Worm (Caenorhabditis elegans) whole organism, young adult: ENCODE measurements around the gene C13A2.3.

Source experiments
- B0336.3 ChIP-seq: fragments of 200-800 bp; sonication (Bioruptor generic); IDR thresholded peaks from 2 replicates; pipeline ENCODE4 v1.3.6; 2022; ENCODE audit warnings: missing genetic modification characterization, missing compliant biosample characterization
- C06A6.2 ChIP-seq: fragments of 200-800 bp; sonication (Bioruptor generic); conservative IDR thresholded peaks from 2 replicates; pipeline ENCODE4 v1.3.6; 2022; ENCODE audit warnings: missing genetic modification characterization, missing compliant biosample characterization
- D2030.7 ChIP-seq: fragments of 200-800 bp; sonication (Bioruptor generic); IDR thresholded peaks from 2 replicates; pipeline ENCODE4 v1.3.6; 2022; ENCODE audit warnings: missing genetic modification reagents, missing genetic modification characterization, missing compliant biosample characterization
- F22D6.2 ChIP-seq: sonication (generic microtip); optimal IDR thresholded peaks from 2 replicates; lab custom pipeline; 2016; ENCODE audit warnings: mild to moderate bottlenecking, missing genetic modification characterization, missing compliant biosample characterization
- F39B2.1 ChIP-seq: fragments of 200-800 bp; sonication (Bioruptor generic); IDR thresholded peaks from 2 replicates; pipeline ENCODE4 v1.3.6; 2022; ENCODE audit warnings: missing genetic modification reagents, missing genetic modification characterization, missing compliant biosample characterization
- F52B5.7 ChIP-seq: sonication (generic microtip); optimal IDR thresholded peaks from 2 replicates; lab custom pipeline; 2016; ENCODE audit warnings: mild to moderate bottlenecking, missing genetic modification characterization, missing compliant biosample characterization
- F57A8.1 ChIP-seq: fragments of 200-800 bp; sonication (Bioruptor generic); optimal IDR thresholded peaks from 2 replicates; lab custom pipeline; 2018; ENCODE audit warnings: mild to moderate bottlenecking, missing genetic modification characterization, moderate library complexity, missing compliant biosample characterization
- K12H6.12 ChIP-seq: fragments of 200-800 bp; sonication (Bioruptor generic); optimal IDR thresholded peaks from 2 replicates; lab custom pipeline; 2018; ENCODE audit warnings: mild to moderate bottlenecking, missing genetic modification characterization, missing compliant biosample characterization
- T07F8.4 ChIP-seq: sonication (generic microtip); optimal IDR thresholded peaks from 2 replicates; lab custom pipeline; 2016; ENCODE audit warnings: mild to moderate bottlenecking, missing genetic modification characterization, moderate library complexity, missing compliant biosample characterization
- ZK185.1 ChIP-seq: sonication (generic microtip); optimal IDR thresholded peaks from 2 replicates; lab custom pipeline; 2016; ENCODE audit warnings: mild to moderate bottlenecking, missing genetic modification characterization, missing compliant biosample characterization; ENCODE audit not compliant: poor library complexity, severe bottlenecking
- aptf-2 ChIP-seq: fragments of 200-800 bp; sonication (Bioruptor generic); conservative IDR thresholded peaks from 2 replicates; pipeline ENCODE4 v1.3.6; 2022; ENCODE audit warnings: missing genetic modification reagents, missing genetic modification characterization, missing compliant biosample characterization
- aptf-3 ChIP-seq: fragments of 200-800 bp; sonication (Bioruptor generic); IDR thresholded peaks from 2 replicates; pipeline ENCODE4 v1.3.6; 2022; ENCODE audit warnings: missing genetic modification characterization, missing compliant biosample characterization
- bed-1 ChIP-seq: fragments of 200-800 bp; sonication (Bioruptor generic); IDR thresholded peaks from 2 replicates; pipeline ENCODE4 v1.3.6; 2022; ENCODE audit warnings: missing genetic modification reagents, missing genetic modification characterization, missing compliant biosample characterization
- bed-2 ChIP-seq: fragments of 200-800 bp; sonication (Bioruptor generic); IDR thresholded peaks from 2 replicates; pipeline ENCODE4 v1.3.6; 2022; ENCODE audit warnings: missing genetic modification reagents, missing genetic modification characterization, missing compliant biosample characterization
- cebp-2 ChIP-seq: fragments of 200-800 bp; sonication (Bioruptor generic); IDR thresholded peaks from 2 replicates; pipeline ENCODE4 v1.3.6; 2022; ENCODE audit warnings: missing genetic modification characterization, missing compliant biosample characterization
- ceh-79 ChIP-seq: sonication (generic microtip); optimal IDR thresholded peaks from 2 replicates; lab custom pipeline; 2017; ENCODE audit warnings: mild to moderate bottlenecking, missing genetic modification characterization, missing compliant biosample characterization
- chd-7 ChIP-seq: sonication (generic microtip); optimal IDR thresholded peaks from 2 replicates; lab custom pipeline; 2016; ENCODE audit warnings: mild to moderate bottlenecking, missing genetic modification characterization, moderate library complexity, missing compliant biosample characterization
- dox-1 ChIP-seq: fragments of 200-800 bp; sonication (Bioruptor generic); IDR thresholded peaks from 2 replicates; pipeline ENCODE4 v1.3.6; 2022; ENCODE audit warnings: missing genetic modification reagents, missing genetic modification characterization, missing compliant biosample characterization
- ekl-4 ChIP-seq: fragments of 200-800 bp; sonication (Bioruptor generic); IDR thresholded peaks from 2 replicates; pipeline ENCODE4 v1.3.6; 2022; ENCODE audit warnings: missing genetic modification reagents, missing genetic modification characterization, missing compliant biosample characterization
- him-1 ChIP-seq: sonication (generic microtip); optimal IDR thresholded peaks from 2 replicates; lab custom pipeline; 2016; ENCODE audit warnings: missing genotype, missing genetic modification reagents, missing genetic modification characterization, missing compliant biosample characterization
- hsf-1 ChIP-seq: fragments of 200-800 bp; sonication (Bioruptor generic); IDR thresholded peaks from 2 replicates; pipeline ENCODE4 v1.3.6; 2022; ENCODE audit warnings: missing genetic modification reagents, missing genetic modification characterization, missing compliant biosample characterization
- let-526 ChIP-seq: fragments of 200-800 bp; sonication (Bioruptor generic); IDR thresholded peaks from 2 replicates; pipeline ENCODE4 v1.3.6; 2022; ENCODE audit warnings: missing genetic modification reagents, missing genetic modification characterization, missing compliant biosample characterization
- lin-35 ChIP-seq, 3 experiments: fragments of 150-350 bp in 2 of 3; sonication (generic microtip) in 1 of 3; optimal IDR thresholded peaks; 2 replicates each; lab custom pipeline; 2014 to 2018; ENCODE audit warnings: missing biosample characterization in 3 of 3, missing genetic modification characterization in 3 of 3, missing genetic modification reagents in 3 of 3
- lin-54 ChIP-seq: fragments of 200-800 bp; sonication (Bioruptor generic); optimal IDR thresholded peaks from 2 replicates; lab custom pipeline; 2018; ENCODE audit warnings: mild to moderate bottlenecking, missing genetic modification characterization, missing compliant biosample characterization
- lsl-1 ChIP-seq: fragments of 200-800 bp; sonication (Bioruptor generic); optimal IDR thresholded peaks from 2 replicates; lab custom pipeline; 2018; ENCODE audit warnings: mild to moderate bottlenecking, missing genetic modification characterization, moderate library complexity, missing compliant biosample characterization
- lsy-27 ChIP-seq: sonication (generic microtip); optimal IDR thresholded peaks from 2 replicates; lab custom pipeline; 2017; ENCODE audit warnings: missing genetic modification characterization, mild to moderate bottlenecking, missing compliant biosample characterization, antibody characterized with exemption, missing genotype, borderline replicate concordance; ENCODE audit not compliant: insufficient read depth
- madf-10 ChIP-seq: sonication (generic microtip); optimal IDR thresholded peaks from 2 replicates; lab custom pipeline; 2016; ENCODE audit warnings: mild to moderate bottlenecking, missing genetic modification characterization, missing compliant biosample characterization
- mel-28 ChIP-seq: sonication (generic microtip); optimal IDR thresholded peaks from 2 replicates; lab custom pipeline; 2016; ENCODE audit warnings: borderline replicate concordance, mild to moderate bottlenecking, missing genetic modification characterization, missing compliant biosample characterization
- mes-4 ChIP-seq: sonication (generic microtip); optimal IDR thresholded peaks from 2 replicates; lab custom pipeline; 2016; ENCODE audit warnings: missing genotype, missing genetic modification characterization, missing compliant biosample characterization
- pha-4 ChIP-seq: fragments of 150-350 bp; sonication (generic microtip); optimal IDR thresholded peaks from 2 replicates; lab custom pipeline; 2014; ENCODE audit warnings: missing biosample characterization, missing genetic modification reagents, missing genetic modification characterization
- rec-8 ChIP-seq, 2 experiments: sonication (generic microtip); optimal IDR thresholded peaks; 2 replicates each; lab custom pipeline; 2016; ENCODE audit warnings: mild to moderate bottlenecking in 2 of 2, missing genetic modification characterization in 2 of 2, missing genetic modification reagents in 2 of 2, missing genotype in 2 of 2, missing biosample characterization in 1 of 2, missing compliant biosample characterization in 1 of 2, moderate library complexity in 1 of 2
- sdz-38 ChIP-seq: sonication (generic microtip); optimal IDR thresholded peaks from 2 replicates; lab custom pipeline; 2016; ENCODE audit warnings: missing genotype, missing genetic modification characterization, missing compliant biosample characterization
- snpc-1.1 ChIP-seq: sonication (generic microtip); optimal IDR thresholded peaks from 2 replicates; lab custom pipeline; 2017; ENCODE audit warnings: missing genetic modification characterization, mild to moderate bottlenecking, missing compliant biosample characterization, antibody characterized with exemption, moderate library complexity, missing genotype, missing genetic modification reagents; ENCODE audit not compliant: insufficient read depth
- snpc-3.4 ChIP-seq: sonication (generic microtip); optimal IDR thresholded peaks from 2 replicates; lab custom pipeline; 2017; ENCODE audit warnings: missing genetic modification characterization, mild to moderate bottlenecking, missing compliant biosample characterization, antibody characterized with exemption, moderate library complexity, missing genotype, missing genetic modification reagents
- tbp1 ChIP-seq: fragments of 200-800 bp; sonication (Bioruptor generic); optimal IDR thresholded peaks from 2 replicates; lab custom pipeline; 2018; ENCODE audit warnings: mild to moderate bottlenecking, missing genetic modification characterization, missing compliant biosample characterization
- unc-62 ChIP-seq: fragments of 150-350 bp; optimal IDR thresholded peaks from 2 replicates; lab custom pipeline; 2014; ENCODE audit warnings: missing biosample characterization, missing genetic modification reagents, missing genetic modification characterization
- ztf-28 ChIP-seq: fragments of 200-800 bp; sonication (Bioruptor generic); IDR thresholded peaks from 2 replicates; pipeline ENCODE4 v1.3.6; 2022; ENCODE audit warnings: missing genetic modification reagents, missing genetic modification characterization, missing compliant biosample characterization
- ztf-6 ChIP-seq: fragments of 200-800 bp; sonication (Bioruptor generic); IDR thresholded peaks from 2 replicates; pipeline ENCODE4 v1.3.6; 2022; ENCODE audit warnings: missing genetic modification reagents, missing genetic modification characterization, missing compliant biosample characterization

Gene C13A2.3

ce11 chrV:7264042-7264441 lies 18.1 kb upstream of the C13A2.3 start, which contains the start of gene C13A2.9:
TSS of gene C13A2.9 (minus strand) at chrV:7264142.
- TF ChIP-seq pha-4 (tag; lab: Kevin White, UChicago) (no peak), C06A6.2 (no peak), lsy-27 (tag; lab: Kevin White, UChicago) (no peak), aptf-2 (GFP tag; lab: Robert Waterston, UW) (no peak), F57A8.1 (GFP tag; lab: Kevin White, UChicago) (no peak), ekl-4 (no peak), rec-8 (tag; optimal IDR thresholded peaks at IDR 0.05; lab: Kevin White, UChicago) (no peak), F39B2.1 (GFP tag; lab: Robert Waterston, UW) (no peak), snpc-3.4 (tag; lab: Kevin White, UChicago) (no peak), bed-1 (GFP tag; lab: Robert Waterston, UW) (no peak), cebp-2 (GFP tag; lab: Robert Waterston, UW) (no peak), hsf-1 (GFP tag; lab: Robert Waterston, UW) (no peak)

- no peak for TF ChIP-seq ceh-79 (tag; lab: Kevin White, UChicago)
- no peak for TF ChIP-seq bed-2
- no peak for TF ChIP-seq him-1 (tag; lab: Kevin White, UChicago)
- no peak for TF ChIP-seq lin-54 (GFP tag; lab: Kevin White, UChicago)
- TF ChIP-seq ztf-28 (GFP tag; lab: Robert Waterston, UW): no peak
- no peak for TF ChIP-seq D2030.7
- TF ChIP-seq F52B5.7 (tag; lab: Kevin White, UChicago): no peak
- TF ChIP-seq unc-62: no peak
- no peak for TF ChIP-seq mel-28 (tag; lab: Kevin White, UChicago)
- no peak for TF ChIP-seq ZK185.1 (tag; lab: Kevin White, UChicago)
- TF ChIP-seq let-526 (GFP tag; lab: Robert Waterston, UW): no peak
- TF ChIP-seq F57A8.1 (GFP tag; lab: Kevin White, UChicago): no peak
- TF ChIP-seq pha-4 (tag; lab: Kevin White, UChicago): no peak
- TF ChIP-seq, all 124 proteins: peak for 0
Observed at ce11 chrV:7266021-7266420, 16.1 kb upstream of the C13A2.3 start, which contains the start of gene C13A2.7. TSS of gene C13A2.7 (plus strand) at chrV:7266321.

ce11 chrV:7269399-7269798 lies 12.7 kb upstream of the C13A2.3 start, which contains the start of gene C13A2.6:
TSS of gene C13A2.6 (plus strand) at chrV:7269699.
- no peak for TF ChIP-seq ztf-6 (GFP tag; lab: Robert Waterston, UW)
- TF ChIP-seq aptf-3 (GFP tag; lab: Robert Waterston, UW): no peak
- TF ChIP-seq, all 124 proteins: peak for 0

- TF ChIP-seq dox-1 (GFP tag; lab: Robert Waterston, UW): no peak
- no peak for TF ChIP-seq chd-7
- TF ChIP-seq bed-2: no peak
- no peak for TF ChIP-seq T07F8.4
- TF ChIP-seq B0336.3 (GFP tag; lab: Robert Waterston, UW): no peak
- TF ChIP-seq sdz-38 (tag; lab: Kevin White, UChicago): no peak
- TF ChIP-seq K12H6.12 (tag; lab: Kevin White, UChicago): no peak
- no peak for TF ChIP-seq snpc-1.1
- TF ChIP-seq madf-10: no peak
- no peak for TF ChIP-seq lin-35 (GFP tag; optimal IDR thresholded peaks at IDR 0.05; lab: Kevin White, UChicago)
- TF ChIP-seq F22D6.2 (tag; lab: Kevin White, UChicago): no peak
- no peak for TF ChIP-seq tbp1
- no peak for TF ChIP-seq mes-4 (tag; lab: Kevin White, UChicago)
- TF ChIP-seq lsl-1: no peak
Observed at ce11 chrV:7274992-7275391, 7.1 kb upstream of the C13A2.3 start, which contains the start of gene C13A2.10. TSS of gene C13A2.10 (minus strand) at chrV:7275092.
